Worm (Caenorhabditis elegans) whole organism, mixed stage, embryonic: ENCODE measurements around the gene tig-2.

ENCODE experiments used
- M03D4.4 ChIP-seq: sonication (generic microtip); optimal IDR thresholded peaks from 2 replicates; lab custom pipeline; 2017; ENCODE audit warnings: mild to moderate bottlenecking, missing genetic modification characterization, missing compliant biosample characterization
- bed-3 ChIP-seq: fragments of 200-800 bp; sonication (Bioruptor generic); optimal IDR thresholded peaks from 3 replicates; lab custom pipeline; 2018; ENCODE audit warnings: mild to moderate bottlenecking, missing genetic modification characterization, moderate library complexity, missing compliant biosample characterization
- blmp-1 ChIP-seq: fragments of 150-350 bp; optimal IDR thresholded peaks from 2 replicates; lab custom pipeline; 2014; ENCODE audit warnings: missing biosample characterization, missing genetic modification characterization
- ceh-43 ChIP-seq: fragments of 200-800 bp; sonication (Bioruptor generic); optimal IDR thresholded peaks from 2 replicates; lab custom pipeline; 2018; ENCODE audit warnings: mild to moderate bottlenecking, missing genetic modification characterization, moderate library complexity, missing compliant biosample characterization
- ceh-83 ChIP-seq: fragments of 200-800 bp; sonication (Bioruptor generic); optimal IDR thresholded peaks from 2 replicates; lab custom pipeline; 2018; ENCODE audit warnings: mild to moderate bottlenecking, missing genetic modification characterization, missing compliant biosample characterization
- ces-1 ChIP-seq: fragments of 150-350 bp; optimal IDR thresholded peaks from 2 replicates; lab custom pipeline; 2014; ENCODE audit warnings: missing biosample characterization, missing genetic modification reagents, missing genetic modification characterization
- cnd-1 ChIP-seq: fragments of 200-800 bp; sonication (Bioruptor generic); optimal IDR thresholded peaks from 2 replicates; lab custom pipeline; 2018; ENCODE audit warnings: mild to moderate bottlenecking, missing genetic modification characterization, missing compliant biosample characterization
- elt-3 ChIP-seq: fragments of 150-350 bp; optimal IDR thresholded peaks from 2 replicates; lab custom pipeline; 2014; ENCODE audit warnings: missing biosample characterization, missing genetic modification characterization
- flh-1 ChIP-seq: fragments of 200-800 bp; sonication (Bioruptor generic); optimal IDR thresholded peaks from 2 replicates; lab custom pipeline; 2018; ENCODE audit warnings: mild to moderate bottlenecking, missing genetic modification characterization, moderate library complexity, missing compliant biosample characterization
- hlh-1 ChIP-seq: fragments of 150-350 bp; optimal IDR thresholded peaks from 2 replicates; lab custom pipeline; 2014; ENCODE audit warnings: missing biosample characterization, missing genetic modification reagents, missing genetic modification characterization
- lsy-2 ChIP-seq: fragments of 150-350 bp; optimal IDR thresholded peaks from 2 replicates; lab custom pipeline; 2014; ENCODE audit warnings: missing biosample characterization, missing genetic modification characterization
- mep-1 ChIP-seq: fragments of 150-350 bp; optimal IDR thresholded peaks from 2 replicates; lab custom pipeline; 2017; ENCODE audit warnings: missing biosample characterization, missing genetic modification reagents, missing genetic modification characterization, inconsistent platforms
- nhr-2 ChIP-seq: fragments of 150-350 bp; optimal IDR thresholded peaks from 2 replicates; lab custom pipeline; 2014; ENCODE audit warnings: missing biosample characterization, missing genetic modification characterization
- nhr-237 ChIP-seq: fragments of 150-350 bp; optimal IDR thresholded peaks from 2 replicates; lab custom pipeline; 2014; ENCODE audit warnings: missing biosample characterization, missing genetic modification characterization
- nhr-28 ChIP-seq: fragments of 150-350 bp; optimal IDR thresholded peaks from 2 replicates; lab custom pipeline; 2014; ENCODE audit warnings: missing biosample characterization, missing genetic modification characterization
- nhr-76 ChIP-seq: sonication (generic microtip); optimal IDR thresholded peaks from 2 replicates; lab custom pipeline; 2017; ENCODE audit warnings: missing biosample characterization, missing genetic modification characterization
- pha-4 ChIP-seq: fragments of 150-350 bp; optimal IDR thresholded peaks from 2 replicates; lab custom pipeline; 2018; ENCODE audit warnings: missing biosample characterization, missing genetic modification reagents, missing genetic modification characterization
- sem-2 ChIP-seq: fragments of 200-800 bp; sonication (Bioruptor generic); optimal IDR thresholded peaks from 2 replicates; lab custom pipeline; 2018; ENCODE audit warnings: mild to moderate bottlenecking, missing genetic modification characterization, missing compliant biosample characterization
- sptf-1 ChIP-seq: sonication (generic microtip); optimal IDR thresholded peaks from 2 replicates; lab custom pipeline; 2017; ENCODE audit warnings: mild to moderate bottlenecking, missing genetic modification characterization, moderate library complexity, missing compliant biosample characterization
- tbx-8 ChIP-seq: fragments of 200-800 bp; sonication (Bioruptor generic); optimal IDR thresholded peaks from 2 replicates; lab custom pipeline; 2018; ENCODE audit warnings: mild to moderate bottlenecking, missing genetic modification characterization, moderate library complexity, missing compliant biosample characterization
- unc-120 ChIP-seq: sonication (generic microtip); optimal IDR thresholded peaks from 2 replicates; lab custom pipeline; 2017; ENCODE audit warnings: missing genetic modification characterization, missing compliant biosample characterization; ENCODE audit not compliant: poor library complexity, severe bottlenecking
- unc-39 ChIP-seq: fragments of 150-350 bp; optimal IDR thresholded peaks from 2 replicates; lab custom pipeline; 2014; ENCODE audit warnings: missing biosample characterization, missing genetic modification characterization
- unc-62 ChIP-seq: fragments of 150-350 bp; optimal IDR thresholded peaks from 2 replicates; lab custom pipeline; 2014; ENCODE audit warnings: missing biosample characterization, missing genetic modification reagents, missing genetic modification characterization
- ztf-11 ChIP-seq: fragments of 150-350 bp; optimal IDR thresholded peaks from 2 replicates; lab custom pipeline; 2014; ENCODE audit warnings: missing biosample characterization, missing genetic modification characterization

Gene tig-2

ce11 chrV:4687944-4688505 lies 41.9 kb downstream of the tig-2 start, which contains the start of gene K03B4.2:
Gene K03B4.2, plus strand, starts transcription at chrV:4687994.
- TF ChIP-seq unc-62 (GFP tag; lab: Kevin White, UChicago) (no peak), ceh-43 (GFP tag; lab: Kevin White, UChicago) (no peak), nhr-28 (no peak), hlh-1 (tag; lab: Kevin White, UChicago) (no peak), ztf-11 (no peak)

- TF ChIP-seq sptf-1 (tag; lab: Kevin White, UChicago): peak; percentile 47
- TF ChIP-seq ces-1 (GFP tag; lab: Kevin White, UChicago): peak; percentile 7
- TF ChIP-seq tbx-8 (GFP tag; lab: Kevin White, UChicago): no peak
- TF ChIP-seq mep-1: peak; percentile 19
- TF ChIP-seq nhr-28: no peak
- peak; percentile 27 for TF ChIP-seq nhr-237 (tag; lab: Kevin White, UChicago)
- peak; percentile 1 for TF ChIP-seq hlh-1 (tag; lab: Kevin White, UChicago)
- peak; percentile 75 for TF ChIP-seq unc-120 (tag; lab: Kevin White, UChicago)
- TF ChIP-seq nhr-2 (tag; lab: Kevin White, UChicago): peak; percentile 8
- no peak for TF ChIP-seq ceh-83
Measured at ce11 chrV:4686680-4687470, 43.1 kb downstream of the tig-2 start, which contains the start of gene taf-10. Gene taf-10, plus strand, starts transcription at chrV:4687103.

- no peak for TF ChIP-seq cnd-1 (tag; lab: Kevin White, UChicago)
- no peak for TF ChIP-seq lsy-2 (tag; lab: Kevin White, UChicago)
- TF ChIP-seq bed-3 (GFP tag; lab: Kevin White, UChicago): no peak
- TF ChIP-seq unc-39 (tag; lab: Kevin White, UChicago): no peak
- TF ChIP-seq sem-2: no peak
- TF ChIP-seq ztf-11: no peak
Measured at ce11 chrV:4684137-4684536, 45.8 kb downstream of the tig-2 start.

ce11 chrV:4681670-4682069 lies 48.3 kb downstream of the tig-2 start, which contains the start of gene K03B4.4:
Gene K03B4.4, plus strand, starts transcription at chrV:4681970.
- TF ChIP-seq ceh-83 (no peak), nhr-76 (tag; lab: Kevin White, UChicago) (no peak), nhr-237 (tag; lab: Kevin White, UChicago) (no peak), M03D4.4 (tag; lab: Kevin White, UChicago) (no peak), elt-3 (tag; lab: Kevin White, UChicago) (no peak)

- TF ChIP-seq nhr-237 (tag; lab: Kevin White, UChicago) (no peak), unc-120 (tag; lab: Kevin White, UChicago) (no peak), lsy-2 (tag; lab: Kevin White, UChicago) (no peak), blmp-1 (tag; lab: Kevin White, UChicago) (no peak), nhr-28 (no peak), flh-1 (no peak), nhr-76 (tag; lab: Kevin White, UChicago) (no peak), pha-4 (tag; lab: Kevin White, UChicago) (no peak), sptf-1 (tag; lab: Kevin White, UChicago) (no peak), mep-1 (no peak), bed-3 (GFP tag; lab: Kevin White, UChicago) (no peak), ztf-11 (no peak)
Measured at ce11 chrV:4676812-4677211, 53.1 kb downstream of the tig-2 start.
